Worm (Caenorhabditis elegans): Measurements from ENCODE around the gene pfd-1.

DNA sequence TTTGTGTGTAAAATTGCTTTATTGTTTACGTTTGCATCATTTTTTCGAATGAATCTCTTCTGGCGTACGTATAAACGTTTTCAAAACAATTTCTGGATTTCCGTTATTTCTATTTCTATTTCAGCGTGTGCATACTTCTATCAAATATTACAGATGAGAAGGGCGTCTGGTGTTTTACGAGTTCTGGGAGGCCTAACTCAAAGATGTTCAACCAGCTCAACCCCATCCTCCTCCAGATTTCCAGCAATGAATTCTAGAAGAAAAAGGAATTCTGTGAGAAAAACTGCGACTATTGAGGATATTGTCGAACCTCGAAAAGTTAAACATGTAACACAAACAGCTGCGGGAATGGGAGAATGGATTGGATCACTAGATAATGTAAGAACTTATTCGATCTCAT is 931 bp downstream of the pfd-1 start, which contains the start of gene C08F8.2:
- TF ChIP-seq nhr-28 (tag; optimal IDR thresholded peaks at IDR 0.05) (no peak), lin-15B (tag; optimal IDR thresholded peaks at IDR 0.05) (no peak), mdl-1 (tag; optimal IDR thresholded peaks at IDR 0.05) (no peak), snpc-4 (tag; optimal IDR thresholded peaks at IDR 0.05) (no peak)

Data from whole organism, L1 larva.